Worm (Caenorhabditis elegans): ENCODE data around the gene Y25C1A.13.
A peak's percentile ranks its signal among the peaks of the same experiment; 100 is the strongest.

The Y25C1A.13 gene

DNA sequence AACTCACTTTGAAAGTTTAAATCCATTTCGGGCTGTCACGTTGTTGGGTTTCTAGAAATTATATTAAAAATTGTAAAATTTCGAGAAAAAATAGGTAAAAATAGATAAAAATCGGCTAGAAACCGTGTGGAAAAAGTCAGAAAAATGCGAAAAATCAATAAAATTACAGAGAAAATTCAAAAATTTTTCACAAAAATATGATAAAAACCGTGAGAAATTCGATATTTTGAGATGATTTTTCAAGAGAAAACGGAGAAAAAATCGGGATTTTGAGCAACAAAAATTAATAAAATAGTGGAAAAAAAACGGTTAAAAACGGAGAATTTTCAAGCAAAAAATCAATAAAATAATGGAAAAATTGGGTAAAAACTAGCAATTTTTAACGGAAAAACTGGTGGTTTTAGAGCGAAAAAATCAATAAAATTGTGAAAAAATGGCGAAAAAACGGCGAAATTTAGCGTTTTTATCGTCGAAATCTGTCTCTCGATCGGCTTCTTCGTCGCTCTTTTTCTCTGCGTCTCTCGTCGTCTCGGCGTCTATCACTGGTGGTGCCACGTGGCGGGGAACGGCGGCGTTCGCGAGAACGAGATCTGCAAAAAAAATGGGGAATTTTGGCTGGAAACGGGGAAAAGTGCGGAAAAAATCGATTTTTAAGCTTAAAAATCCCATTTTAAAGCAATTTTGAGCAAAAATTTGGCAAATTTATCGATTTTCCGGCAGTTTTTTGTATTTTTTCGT, 39.9 kb downstream of the Y25C1A.13 start, which contains the start of gene Y25C1A.7:
TSS of gene Y25C1A.7 (minus strand) at position 51 of the 738 bp plus-strand sequence.
- TF ChIP-seq ceh-28 (tag; optimal IDR thresholded peaks at IDR 0.05) (peak; percentile 34), elt-1 (tag; optimal IDR thresholded peaks at IDR 0.05) (no peak)

DNA sequence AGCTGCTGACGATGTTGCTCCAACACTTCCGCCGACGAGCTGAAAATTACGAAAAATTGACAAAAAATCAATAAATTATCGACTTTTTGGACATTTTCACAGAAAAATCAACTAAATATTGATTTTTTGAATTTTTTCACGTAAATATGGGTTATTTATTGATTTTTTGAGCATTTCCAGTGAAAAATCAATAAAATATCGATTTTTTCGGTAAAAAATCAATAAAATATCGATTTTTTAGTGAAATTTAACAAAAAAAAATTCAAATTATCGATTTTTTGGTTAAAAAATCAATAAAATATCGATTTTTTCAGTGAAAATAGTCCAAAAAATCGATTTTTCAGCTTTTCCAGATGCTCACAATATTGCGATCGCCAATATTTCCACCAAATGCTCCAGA, 40.9 kb downstream of the Y25C1A.13 start:
- TF ChIP-seq elt-3 (tag; optimal IDR thresholded peaks at IDR 0.05) (no peak), lin-15B (tag; optimal IDR thresholded peaks at IDR 0.05) (no peak), egl-5 (tag; optimal IDR thresholded peaks at IDR 0.05) (no peak), ceh-28 (tag; optimal IDR thresholded peaks at IDR 0.05) (peak; percentile 97), lsy-12 (tag; optimal IDR thresholded peaks at IDR 0.05) (no peak)

DNA sequence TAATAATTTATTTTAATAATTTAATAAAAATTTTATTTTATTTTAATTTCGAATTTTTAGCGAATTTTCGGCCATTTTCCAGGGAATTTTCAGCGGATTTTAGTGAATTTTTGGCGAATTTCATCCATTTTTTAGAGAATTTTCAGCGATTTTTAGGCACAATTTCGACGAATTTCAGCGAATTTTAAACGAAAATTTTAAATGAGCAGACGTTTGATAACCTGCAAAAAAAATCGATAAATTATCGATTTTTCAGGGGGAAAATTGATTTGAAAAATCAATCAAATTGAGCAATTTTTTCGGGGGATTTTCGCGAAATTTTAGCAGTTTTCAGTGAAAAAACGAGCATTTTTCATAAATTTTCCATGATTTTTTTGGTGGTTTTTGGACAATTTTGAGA, 42.4 kb downstream of the Y25C1A.13 start:
- no peak for TF ChIP-seq nfya-1 (tag; optimal IDR thresholded peaks at IDR 0.05; ENCODE audit: insufficient read depth)
- no peak for TF ChIP-seq nhr-25 (tag; optimal IDR thresholded peaks at IDR 0.05)
- peak; percentile 74 for TF ChIP-seq ceh-28 (tag; optimal IDR thresholded peaks at IDR 0.05)
- no peak for TF ChIP-seq snpc-4 (tag; optimal IDR thresholded peaks at IDR 0.05)
- no peak for TF ChIP-seq nhr-23 (tag; optimal IDR thresholded peaks at IDR 0.05)
- TF ChIP-seq mdl-1 (tag; optimal IDR thresholded peaks at IDR 0.05), result no peak
- no peak for TF ChIP-seq lin-15B (tag; optimal IDR thresholded peaks at IDR 0.05)
- TF ChIP-seq mml-1 (tag; optimal IDR thresholded peaks at IDR 0.05), result no peak
- no peak for TF ChIP-seq nhr-43 (tag; optimal IDR thresholded peaks at IDR 0.05; ENCODE audit: poor library complexity, severe bottlenecking)

DNA sequence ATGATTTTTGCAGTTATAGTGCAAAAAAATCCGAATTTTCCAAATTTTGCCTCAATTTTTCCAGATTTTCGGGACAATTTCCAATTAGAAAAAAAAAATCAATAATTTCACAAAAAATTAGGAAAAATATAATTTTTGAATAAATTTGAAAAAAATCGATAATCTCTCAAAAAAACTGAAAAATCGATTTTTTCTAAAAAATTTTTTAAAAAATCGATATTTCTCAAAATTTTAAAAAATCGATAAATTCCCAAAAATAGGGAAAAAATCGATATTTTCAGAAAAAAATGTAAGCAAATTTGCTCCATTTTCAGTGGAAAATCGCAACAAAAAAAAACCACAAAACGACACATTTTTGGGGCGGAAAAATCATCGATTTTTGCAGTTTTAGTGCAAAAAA, 43.2 kb downstream of the Y25C1A.13 start:
- TF ChIP-seq nhr-67 (tag; optimal IDR thresholded peaks at IDR 0.05), result no peak
- no peak for TF ChIP-seq R02D3.7 (tag; optimal IDR thresholded peaks at IDR 0.05)
- no peak for TF ChIP-seq pha-4 (tag; optimal IDR thresholded peaks at IDR 0.05)
- no peak for TF ChIP-seq nfya-1 (tag; optimal IDR thresholded peaks at IDR 0.05; ENCODE audit: insufficient read depth)
- TF ChIP-seq ceh-16 (tag; optimal IDR thresholded peaks at IDR 0.05), result no peak
- TF ChIP-seq snpc-4 (tag; optimal IDR thresholded peaks at IDR 0.05), result no peak
- TF ChIP-seq ceh-9 (tag; optimal IDR thresholded peaks at IDR 0.05), result no peak
- no peak for TF ChIP-seq nhr-237 (tag; optimal IDR thresholded peaks at IDR 0.05)
- TF ChIP-seq ama-1 (optimal IDR thresholded peaks at IDR 0.05), result no peak
- no peak for TF ChIP-seq fkh-10 (GFP tag; optimal IDR thresholded peaks at IDR 0.05)
- TF ChIP-seq lin-39 (tag; optimal IDR thresholded peaks at IDR 0.05), result no peak

DNA sequence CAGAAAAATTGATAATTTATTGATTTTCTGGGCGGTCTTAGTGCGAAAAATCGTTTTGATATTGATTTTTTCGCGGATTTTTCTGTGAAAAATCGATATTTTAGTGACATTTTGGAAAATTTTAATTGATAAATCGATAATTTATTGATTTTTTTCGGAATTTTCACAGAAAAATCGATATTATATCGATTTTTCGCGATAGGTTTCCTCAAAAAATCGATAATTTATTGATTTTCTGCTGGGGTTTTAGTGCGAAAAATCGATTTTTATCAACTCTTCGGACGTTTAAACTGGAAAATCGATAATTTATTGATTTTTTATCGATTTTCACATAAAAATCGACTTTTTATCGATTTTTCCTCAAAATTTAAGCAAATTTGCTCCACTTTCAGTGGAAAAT, 43.6 kb downstream of the Y25C1A.13 start:
- TF ChIP-seq ceh-28 (tag; optimal IDR thresholded peaks at IDR 0.05), result peak; percentile 95
- TF ChIP-seq lsy-12 (tag; optimal IDR thresholded peaks at IDR 0.05), result no peak

DNA sequence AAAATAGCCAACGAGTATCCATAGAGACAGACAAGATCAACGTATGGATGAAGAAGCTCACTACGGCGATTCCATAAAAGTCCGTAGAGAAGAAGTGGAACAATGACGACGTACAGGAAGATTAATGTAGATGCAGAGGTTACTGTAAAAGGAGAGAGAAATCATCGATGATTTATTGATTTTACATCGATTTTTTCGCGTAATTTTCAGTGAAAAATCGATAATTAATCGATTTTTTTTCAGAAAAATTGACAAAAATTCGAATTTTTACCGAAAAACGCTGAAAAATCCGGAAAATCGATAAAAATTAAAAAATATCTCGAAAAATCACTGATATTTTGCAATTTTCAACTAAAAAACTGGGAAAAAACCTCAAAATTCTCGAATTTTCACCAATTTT, 44.6 kb downstream of the Y25C1A.13 start:
- TF ChIP-seq zag-1 (tag; optimal IDR thresholded peaks at IDR 0.05), result no peak
- no peak for TF ChIP-seq pha-4 (tag; optimal IDR thresholded peaks at IDR 0.05)
- peak; percentile 78 for TF ChIP-seq ceh-28 (tag; optimal IDR thresholded peaks at IDR 0.05)
- no peak for TF ChIP-seq unc-39 (tag; optimal IDR thresholded peaks at IDR 0.05)
- TF ChIP-seq elt-2 (tag; optimal IDR thresholded peaks at IDR 0.05), result no peak
- no peak for TF ChIP-seq lsy-12 (tag; optimal IDR thresholded peaks at IDR 0.05)

DNA sequence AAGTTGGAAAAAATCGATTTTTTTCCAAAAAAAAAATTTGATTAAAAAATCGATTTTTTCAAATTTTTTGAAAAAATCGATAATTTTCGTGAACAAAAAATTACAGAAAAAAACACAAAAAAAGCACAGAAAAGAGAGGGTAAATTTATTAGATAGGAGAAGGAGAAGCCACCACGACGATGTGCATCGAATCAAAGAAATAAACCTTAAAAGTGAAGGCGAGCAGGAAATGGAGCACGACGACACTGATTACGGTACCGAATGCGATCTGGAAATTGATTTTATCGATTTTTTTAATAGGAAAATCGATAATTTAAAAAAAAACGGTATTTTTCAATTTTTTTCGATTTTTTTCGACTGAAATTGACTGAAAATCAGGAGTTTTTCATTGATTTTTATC, 46.0 kb downstream of the Y25C1A.13 start:
- no peak for TF ChIP-seq lin-39 (tag; optimal IDR thresholded peaks at IDR 0.05)
- TF ChIP-seq nhr-237 (tag; optimal IDR thresholded peaks at IDR 0.05), result no peak
- TF ChIP-seq jun-1 (tag; optimal IDR thresholded peaks at IDR 0.05), result no peak
- TF ChIP-seq nfya-1 (tag; optimal IDR thresholded peaks at IDR 0.05; ENCODE audit: insufficient read depth), result no peak
- TF ChIP-seq nhr-25 (tag; optimal IDR thresholded peaks at IDR 0.05), result no peak
- no peak for TF ChIP-seq egl-27 (tag; optimal IDR thresholded peaks at IDR 0.05)
- TF ChIP-seq unc-39 (tag; optimal IDR thresholded peaks at IDR 0.05), result no peak
- TF ChIP-seq ztf-4 (tag; optimal IDR thresholded peaks at IDR 0.05), result no peak
- TF ChIP-seq elt-3 (tag; optimal IDR thresholded peaks at IDR 0.05), result no peak
- no peak for TF ChIP-seq nhr-76 (tag; optimal IDR thresholded peaks at IDR 0.05)
- TF ChIP-seq R02D3.7 (tag; optimal IDR thresholded peaks at IDR 0.05), result no peak
- TF ChIP-seq elt-1 (tag; optimal IDR thresholded peaks at IDR 0.05), result no peak
- no peak for TF ChIP-seq mdl-1 (tag; optimal IDR thresholded peaks at IDR 0.05)
- TF ChIP-seq tbx-2 (tag; optimal IDR thresholded peaks at IDR 0.05), result no peak

All from whole organism, L3 larva.